Fruit fly (Drosophila melanogaster): ENCODE measurements around the gene msl-1.

The msl-1 gene

dm6 chr2L:18695404-18695804 is 6.8 kb upstream of the msl-1 start, which contains the start of the genes CG10383 and CG10338 (continued):
- TF ChIP-seq Bgb (GFP tag; IDR thresholded peaks at IDR 0.05; ENCODE audit: partially characterized antibody) (no peak), nmo (GFP tag; optimal IDR thresholded peaks at IDR 0.05) (peak; percentile 87), CG4404 (GFP tag; IDR thresholded peaks at IDR 0.05) (peak; percentile 73), dimm (GFP tag; IDR thresholded peaks at IDR 0.05) (0 out of 2 replicates have a peak, but pooled peaks have one; percentile 32), Bteb2 (GFP tag; optimal IDR thresholded peaks at IDR 0.05) (peak; percentile 86), CG6272 (GFP tag; IDR thresholded peaks at IDR 0.05) (peak; percentile 88), row (GFP tag; IDR thresholded peaks at IDR 0.05) (peak; percentile 95), CG2202 (tag; optimal IDR thresholded peaks at IDR 0.05) (peak; percentile 52), sens (GFP tag) (peak; percentile 96), ham (GFP tag; IDR thresholded peaks at IDR 0.05) (peak; percentile 29; the same call in 1 of the 2 replicates), gce (GFP tag; IDR thresholded peaks at IDR 0.05) (peak; percentile 53; the same call in 1 of the 3 replicates), lmd (GFP tag; IDR thresholded peaks at IDR 0.05) (peak; percentile 89), tup (GFP tag; optimal IDR thresholded peaks at IDR 0.05) (peak; percentile 73), CG7271 (tag; optimal IDR thresholded peaks at IDR 0.05) (peak; percentile 53), tna (GFP tag; IDR thresholded peaks at IDR 0.05; ENCODE audit: partially characterized antibody) (no peak), CG13894 (tag; optimal IDR thresholded peaks at IDR 0.05) (peak; percentile 68), Dll (GFP tag; IDR thresholded peaks at IDR 0.05; ENCODE audit: partially characterized antibody) (no peak), Atf6 (GFP tag; IDR thresholded peaks at IDR 0.05) (peak; percentile 88), Bdp1 (GFP tag; optimal IDR thresholded peaks at IDR 0.05) (peak; percentile 77), CG30020 (tag; optimal IDR thresholded peaks at IDR 0.05) (peak; percentile 44), Fer2 (tag; optimal IDR thresholded peaks at IDR 0.05) (peak; percentile 47), zfh1 (GFP tag; IDR thresholded peaks at IDR 0.05) (peak; percentile 93), fd3F (GFP tag; optimal IDR thresholded peaks at IDR 0.05) (peak; percentile 77), CG14965 (GFP tag; optimal IDR thresholded peaks at IDR 0.05; ENCODE audit: borderline replicate concordance) (peak; percentile 28), Side (GFP tag; optimal IDR thresholded peaks at IDR 0.05) (peak; percentile 90), phol (tag; optimal IDR thresholded peaks at IDR 0.05) (peak; percentile 83), CG15073 (GFP tag; optimal IDR thresholded peaks at IDR 0.05) (no peak), Kr (GFP tag; optimal IDR thresholded peaks at IDR 0.05) (no peak), Meics (GFP tag; optimal IDR thresholded peaks at IDR 0.05) (peak; percentile 85), NfI (GFP tag; optimal IDR thresholded peaks at IDR 0.05) (peak; percentile 85), nerfin-2 (GFP tag; IDR thresholded peaks at IDR 0.05; ENCODE audit: partially characterized antibody) (no peak), tap (tag; optimal IDR thresholded peaks at IDR 0.05) (peak; percentile 31), fru (optimal IDR thresholded peaks at IDR 0.05) (no peak), Jarid2 (GFP tag; optimal IDR thresholded peaks at IDR 0.05) (peak; percentile 46), CG8924 (tag; optimal IDR thresholded peaks at IDR 0.05) (peak; percentile 75), repo (GFP tag; optimal IDR thresholded peaks at IDR 0.05) (peak; percentile 74), CG6175 (GFP tag; IDR thresholded peaks at IDR 0.05) (peak; percentile 79; the same call in 2 of the 3 replicates), slbo (GFP tag; IDR thresholded peaks at IDR 0.05) (peak; percentile 95), CG3281 (GFP tag; optimal IDR thresholded peaks at IDR 0.05) (peak; percentile 82), CG6854 (GFP tag; optimal IDR thresholded peaks at IDR 0.05) (peak; percentile 56), CG7745 (tag; optimal IDR thresholded peaks at IDR 0.05) (no peak), cg (GFP tag; optimal IDR thresholded peaks at IDR 0.05) (no peak), CG17359 (tag; optimal IDR thresholded peaks at IDR 0.05) (peak; percentile 84), maf-S (GFP tag; optimal IDR thresholded peaks at IDR 0.05) (peak; percentile 88), Pdp1 (GFP tag; optimal IDR thresholded peaks at IDR 0.05) (peak; percentile 86 to 89), ab (GFP tag; optimal IDR thresholded peaks at IDR 0.05) (peak; percentile 15), Dek (tag; optimal IDR thresholded peaks at IDR 0.05) (peak; percentile 62), gsb-n (tag; optimal IDR thresholded peaks at IDR 0.05) (peak; percentile 55), crc (GFP tag; optimal IDR thresholded peaks at IDR 0.05) (peak; percentile 84), CG15514 (GFP tag; optimal IDR thresholded peaks at IDR 0.05) (peak; percentile 84), pum (GFP tag; optimal IDR thresholded peaks at IDR 0.05) (peak; percentile 91)
